ENCODE assay signal across 3 worm cellular contexts in genomic region chrIV:5093462-5093861, ce11.
TF ChIP-seq lines count a peak whose summit lies in the region.

No protein-coding gene starts in this region.

TF ChIP-seq in whole organism, L4 larva, 104 proteins besides CTCF, POLR2A, EP300 and RAD21:
- TF ChIP-seq D1046.2 (GFP tag; IDR thresholded peaks at IDR 0.05; lab: Robert Waterston, UW) (no peak), aha-1 (tag; lab: Kevin White, UChicago) (peak; percentile 94)

TF ChIP-seq in whole organism, late embryonic, 69 proteins besides CTCF, POLR2A, EP300 and RAD21:
- TF ChIP-seq pag-3 (tag; optimal IDR thresholded peaks at IDR 0.05; lab: Kevin White, UChicago; ENCODE audit: borderline replicate concordance) (no peak), ceh-19 (GFP tag; optimal IDR thresholded peaks at IDR 0.05; lab: Kevin White, UChicago) (no peak), sox-2 (GFP tag; IDR thresholded peaks at IDR 0.05; lab: Robert Waterston, UW) (0 out of 2 replicates have a peak, but pooled peaks have one; percentile 10), Y22D7AL.16 (tag; optimal IDR thresholded peaks at IDR 0.05; lab: Kevin White, UChicago) (no peak), hlh-13 (GFP tag; optimal IDR thresholded peaks at IDR 0.05; lab: Kevin White, UChicago) (no peak), lim-6 (tag; optimal IDR thresholded peaks at IDR 0.05; lab: Kevin White, UChicago) (no peak), ceh-6 (GFP tag; optimal IDR thresholded peaks at IDR 0.05; lab: Kevin White, UChicago) (no peak), syd-9 (tag; optimal IDR thresholded peaks at IDR 0.05; lab: Kevin White, UChicago) (no peak)

TF ChIP-seq in whole organism, mixed stage, embryonic, 35 proteins besides CTCF, POLR2A, EP300 and RAD21:
- TF ChIP-seq elt-1 (tag; optimal IDR thresholded peaks at IDR 0.05; lab: Kevin White, UChicago; ENCODE audit: borderline replicate concordance, insufficient read depth) = no peak
- no peak for TF ChIP-seq elt-3 (tag; optimal IDR thresholded peaks at IDR 0.05; lab: Kevin White, UChicago)
- TF ChIP-seq pha-4 (tag; optimal IDR thresholded peaks at IDR 0.05; lab: Kevin White, UChicago) = no peak
- no peak for TF ChIP-seq unc-120 (tag; optimal IDR thresholded peaks at IDR 0.05; lab: Kevin White, UChicago; ENCODE audit: poor library complexity, severe bottlenecking)
- no peak for TF ChIP-seq zip-8 (tag; optimal IDR thresholded peaks at IDR 0.05; lab: Kevin White, UChicago)
- peak; percentile 37 for TF ChIP-seq sptf-1 (tag; optimal IDR thresholded peaks at IDR 0.05; lab: Kevin White, UChicago)
- peak; percentile 45 for TF ChIP-seq mls-2 (tag; optimal IDR thresholded peaks at IDR 0.05; lab: Kevin White, UChicago)
- peak; percentile 30 for TF ChIP-seq lin-32 (GFP tag; optimal IDR thresholded peaks at IDR 0.05; lab: Kevin White, UChicago)
- no peak for TF ChIP-seq nhr-76 (tag; optimal IDR thresholded peaks at IDR 0.05; lab: Kevin White, UChicago)
- peak; percentile 55 for TF ChIP-seq ceh-43 (GFP tag; optimal IDR thresholded peaks at IDR 0.05; lab: Kevin White, UChicago)
- no peak for TF ChIP-seq nhr-2 (tag; optimal IDR thresholded peaks at IDR 0.05; lab: Kevin White, UChicago)
- no peak for TF ChIP-seq ceh-83 (GFP tag; optimal IDR thresholded peaks at IDR 0.05; lab: Kevin White, UChicago)
